Fruit fly (Drosophila melanogaster): Measurements from ENCODE around the gene CG44290.
A peak's percentile ranks its signal among the peaks of the same experiment; 100 is the strongest.

CG44290 gene

dm6 chr3R:27437308-27437707, 3.4 kb downstream of the CG44290 start, which contains the start of gene side (continued):
- TF ChIP-seq chinmo (GFP tag; IDR thresholded peaks at IDR 0.05; ENCODE audit: partially characterized antibody) (0 out of 4 replicates have a peak, but pooled peaks have one; percentile 34), Hmr (GFP tag; optimal IDR thresholded peaks at IDR 0.05) (peak; percentile 12), onecut (GFP tag; IDR thresholded peaks at IDR 0.05) (peak; percentile 24; the same call in 1 of the 2 replicates)

dm6 chr3R:27426702-27427101, 14.0 kb downstream of the CG44290 start:
- TF ChIP-seq Xbp1 (GFP tag; optimal IDR thresholded peaks at IDR 0.05) (peak; percentile 42), wdn (GFP tag; IDR thresholded peaks at IDR 0.05) (no peak), CG16815 (GFP tag; optimal IDR thresholded peaks at IDR 0.05) (no peak), CG14710 (tag; optimal IDR thresholded peaks at IDR 0.05) (peak; percentile 18), abd-A (tag; optimal IDR thresholded peaks at IDR 0.05) (no peak), CG8290 (GFP tag; optimal IDR thresholded peaks at IDR 0.05) (no peak), CG8290 (tag; optimal IDR thresholded peaks at IDR 0.05) (peak in 1 of 2 experiments; percentile 63), Nf-YC (tag; optimal IDR thresholded peaks at IDR 0.05) (peak; percentile 3), HLH54F (GFP tag; optimal IDR thresholded peaks at IDR 0.05) (no peak), tgo (GFP tag; IDR thresholded peaks at IDR 0.05) (peak; percentile 19; the same call in 1 of the 3 replicates), CG4404 (GFP tag; IDR thresholded peaks at IDR 0.05) (no peak), CG34422 (GFP tag; IDR thresholded peaks at IDR 0.05) (no peak), CG8359 (GFP tag; optimal IDR thresholded peaks at IDR 0.05; ENCODE audit: borderline replicate concordance) (no peak), Sox102F (GFP tag; optimal IDR thresholded peaks at IDR 0.05) (peak; percentile 30), gce (GFP tag; IDR thresholded peaks at IDR 0.05) (no peak), Blimp-1 (GFP tag; optimal IDR thresholded peaks at IDR 0.05) (peak; percentile 4), CG1832 (GFP tag; optimal IDR thresholded peaks at IDR 0.05) (no peak), CG4424 (GFP tag; optimal IDR thresholded peaks at IDR 0.05) (peak; percentile 4), CG13775 (GFP tag; optimal IDR thresholded peaks at IDR 0.05) (peak; percentile 13), CG10147 (GFP tag; optimal IDR thresholded peaks at IDR 0.05) (peak; percentile 9), otp (GFP tag; IDR thresholded peaks at IDR 0.05) (no peak), CG12744 (GFP tag; optimal IDR thresholded peaks at IDR 0.05) (no peak), CG12219 (GFP tag; optimal IDR thresholded peaks at IDR 0.05) (peak; percentile 61), CG9437 (GFP tag; optimal IDR thresholded peaks at IDR 0.05) (peak; percentile 4), dpn (GFP tag; optimal IDR thresholded peaks at IDR 0.05) (peak in 1 of 2 experiments; percentile 2), Ravus (GFP tag; IDR thresholded peaks at IDR 0.05) (no peak), CoRest (tag; optimal IDR thresholded peaks at IDR 0.05) (peak; percentile 58), ato (GFP tag; IDR thresholded peaks at IDR 0.05; ENCODE audit: partially characterized antibody) (no peak), fd3F (GFP tag; optimal IDR thresholded peaks at IDR 0.05) (peak; percentile 20), pfk (GFP tag; optimal IDR thresholded peaks at IDR 0.05) (no peak), Atf3 (GFP tag; optimal IDR thresholded peaks at IDR 0.05) (no peak), CG11696 (GFP tag; IDR thresholded peaks at IDR 0.05) (peak; percentile 72), lilli (GFP tag; optimal IDR thresholded peaks at IDR 0.05) (peak; percentile 16), CG8388 (GFP tag; optimal IDR thresholded peaks at IDR 0.05) (peak; percentile 6), CG2199 (GFP tag; IDR thresholded peaks at IDR 0.05) (no peak), Dek (tag; optimal IDR thresholded peaks at IDR 0.05) (peak; percentile 22), Hr51 (GFP tag; optimal IDR thresholded peaks at IDR 0.05) (peak in 1 of 2 experiments; percentile 51), Nf-YB (GFP tag; optimal IDR thresholded peaks at IDR 0.05) (peak; percentile 31), sim (GFP tag; IDR thresholded peaks at IDR 0.05) (no peak), Atf6 (GFP tag; IDR thresholded peaks at IDR 0.05) (0 out of 2 replicates have a peak, but pooled peaks have one; percentile 13), CG33557 (GFP tag; optimal IDR thresholded peaks at IDR 0.05) (no peak), Opbp (GFP tag; IDR thresholded peaks at IDR 0.05; ENCODE audit: partially characterized antibody) (no peak), CG14014 (GFP tag; IDR thresholded peaks at IDR 0.05) (0 out of 2 replicates have a peak, but pooled peaks have one; percentile 21), CG7839 (tag; optimal IDR thresholded peaks at IDR 0.05) (peak; percentile 49)
